Worm (Caenorhabditis elegans): Measurements from ENCODE around the gene rbm-17.

Gene rbm-17

ce11 chrIV:11640915-11641314 lies 2.8 kb downstream of the rbm-17 start, which contains the start of gene ttr-50:
TSS of gene ttr-50 (minus strand) at chrIV:11641015.
- TF ChIP-seq zip-2 (tag; optimal IDR thresholded peaks at IDR 0.05), result no peak
- TF ChIP-seq F26F4.8 (GFP tag; conservative IDR thresholded peaks at IDR 0.05), result no peak
- no peak for TF ChIP-seq nhr-10 (tag; optimal IDR thresholded peaks at IDR 0.05)
- no peak for TF ChIP-seq nhr-11 (tag; optimal IDR thresholded peaks at IDR 0.05)
- no peak for TF ChIP-seq dmd-8 (GFP tag; IDR thresholded peaks at IDR 0.05)
- no peak for TF ChIP-seq mep-1 (tag; optimal IDR thresholded peaks at IDR 0.05)
- TF ChIP-seq hmg-1.1 (GFP tag; IDR thresholded peaks at IDR 0.05), result no peak
- no peak for TF ChIP-seq T20F7.1 (GFP tag; optimal IDR thresholded peaks at IDR 0.05)
- TF ChIP-seq F44E2.7 (GFP tag; IDR thresholded peaks at IDR 0.05), result no peak
- no peak for TF ChIP-seq unc-39 (tag; optimal IDR thresholded peaks at IDR 0.05)
- no peak for TF ChIP-seq dmd-9 (GFP tag; IDR thresholded peaks at IDR 0.05)
- TF ChIP-seq lin-39 (tag; optimal IDR thresholded peaks at IDR 0.05), result no peak
- TF ChIP-seq ZK337.2 (GFP tag; IDR thresholded peaks at IDR 0.05), result no peak
- no peak for TF ChIP-seq jun-1 (tag; optimal IDR thresholded peaks at IDR 0.05)

- TF ChIP-seq saeg-2 (GFP tag; IDR thresholded peaks at IDR 0.05), result no peak
- TF ChIP-seq nhr-76 (tag; optimal IDR thresholded peaks at IDR 0.05), result no peak
- TF ChIP-seq lin-13 (GFP tag; optimal IDR thresholded peaks at IDR 0.05), result no peak
- no peak for TF ChIP-seq dpl-1 (GFP tag; optimal IDR thresholded peaks at IDR 0.05)
- TF ChIP-seq dmd-6 (GFP tag; IDR thresholded peaks at IDR 0.05), result no peak
- TF ChIP-seq hlh-11 (tag; optimal IDR thresholded peaks at IDR 0.05), result no peak
- TF ChIP-seq lin-1 (GFP tag; IDR thresholded peaks at IDR 0.05), result no peak
- TF ChIP-seq fos-1 (tag; optimal IDR thresholded peaks at IDR 0.05), result no peak
- TF ChIP-seq mdt-29 (GFP tag; IDR thresholded peaks at IDR 0.05), result no peak
- no peak for TF ChIP-seq zip-2 (tag; optimal IDR thresholded peaks at IDR 0.05)
- TF ChIP-seq mxl-3 (GFP tag; optimal IDR thresholded peaks at IDR 0.05), result no peak
- TF ChIP-seq madf-5 (GFP tag; IDR thresholded peaks at IDR 0.05), result no peak
- no peak for TF ChIP-seq Y48G9A.11 (GFP tag; IDR thresholded peaks at IDR 0.05)
- TF ChIP-seq lir-3 (tag; optimal IDR thresholded peaks at IDR 0.05), result no peak
- no peak for TF ChIP-seq ceh-20 (GFP tag; IDR thresholded peaks at IDR 0.05)
- TF ChIP-seq egl-27 (tag; optimal IDR thresholded peaks at IDR 0.05), result no peak
- TF ChIP-seq zag-1 (tag; optimal IDR thresholded peaks at IDR 0.05), result no peak
- TF ChIP-seq mxl-2 (GFP tag; conservative IDR thresholded peaks at IDR 0.05), result no peak
- no peak for TF ChIP-seq nhr-237 (tag; optimal IDR thresholded peaks at IDR 0.05)
- TF ChIP-seq T26A8.4 (GFP tag; IDR thresholded peaks at IDR 0.05), result no peak
These were observed 3.7 kb downstream of the rbm-17 start, which contains the start of gene ZK809.1 for ce11 chrIV:11641802-11642201. TSS of gene ZK809.1 (plus strand) at chrIV:11642102.

ce11 chrIV:11643829-11644228 lies 5.7 kb downstream of the rbm-17 start, which contains the start of gene prx-2:
TSS of gene prx-2 (plus strand) at chrIV:11644129.
- TF ChIP-seq vab-7 (GFP tag; IDR thresholded peaks at IDR 0.05) (no peak), F37D6.2 (tag; optimal IDR thresholded peaks at IDR 0.05) (no peak), nhr-6 (tag; optimal IDR thresholded peaks at IDR 0.05) (no peak), lsy-2 (tag; optimal IDR thresholded peaks at IDR 0.05) (no peak), tag-97 (GFP tag; IDR thresholded peaks at IDR 0.05) (no peak), lin-38 (GFP tag; IDR thresholded peaks at IDR 0.05) (no peak), dmd-8 (GFP tag; IDR thresholded peaks at IDR 0.05) (no peak)

- TF ChIP-seq dpl-1 (GFP tag; optimal IDR thresholded peaks at IDR 0.05), result no peak
- TF ChIP-seq F10B5.3 (tag; optimal IDR thresholded peaks at IDR 0.05), result no peak
- 0 out of 2 replicates have a peak, but pooled peaks have one; percentile 37 for TF ChIP-seq tra-1 (GFP tag; IDR thresholded peaks at IDR 0.05)
- TF ChIP-seq mes-2 (tag; optimal IDR thresholded peaks at IDR 0.05; ENCODE audit: poor library complexity, severe bottlenecking), result no peak
- TF ChIP-seq nhr-25 (tag; optimal IDR thresholded peaks at IDR 0.05; ENCODE audit: borderline replicate concordance, insufficient read depth), result no peak
- no peak for TF ChIP-seq nhr-10 (tag; optimal IDR thresholded peaks at IDR 0.05)
- peak; percentile 0 for TF ChIP-seq ama-1 (optimal IDR thresholded peaks at IDR 0.05)
- 0 out of 2 replicates have a peak, but pooled peaks have one; percentile 24 for TF ChIP-seq ctbp-1 (GFP tag; IDR thresholded peaks at IDR 0.05)
- no peak for TF ChIP-seq T20F7.1 (GFP tag; optimal IDR thresholded peaks at IDR 0.05)
- peak in 1 of 2 experiments; percentile 53 for TF ChIP-seq lsy-2 (tag; optimal IDR thresholded peaks at IDR 0.05)
- TF ChIP-seq aly-2 (tag; optimal IDR thresholded peaks at IDR 0.05), result no peak
- TF ChIP-seq attf-4 (tag; optimal IDR thresholded peaks at IDR 0.05), result no peak
- TF ChIP-seq unc-62 (GFP tag; optimal IDR thresholded peaks at IDR 0.05 in 1 of 2), result peak in 1 of 2 experiments; percentile 53
- TF ChIP-seq unc-62 (tag; optimal IDR thresholded peaks at IDR 0.05), result no peak
These were observed 6.6 kb downstream of the rbm-17 start for ce11 chrIV:11644705-11645104.
